Worm (Caenorhabditis elegans): ENCODE results near the gene gst-13.

The gst-13 gene

ce11 chrII:9231240-9231639, at the start of gene gst-13:
TSS of gene gst-13 (plus strand) at chrII:9231457.
- TF ChIP-seq unc-62 (GFP tag; optimal IDR thresholded peaks at IDR 0.05): no peak

ce11 chrII:9185915-9186314, 45.3 kb upstream of the gst-13 start:
- no peak for TF ChIP-seq unc-62 (GFP tag; optimal IDR thresholded peaks at IDR 0.05)

- no peak for TF ChIP-seq unc-62 (GFP tag; optimal IDR thresholded peaks at IDR 0.05)
Measured at ce11 chrII:9188380-9188779, 42.9 kb upstream of the gst-13 start, which contains the start of gene sym-2. TSS of gene sym-2 (minus strand) at chrII:9188480.

ce11 chrII:9189648-9190047, 41.6 kb upstream of the gst-13 start:
- TF ChIP-seq unc-62 (GFP tag; optimal IDR thresholded peaks at IDR 0.05): no peak

- no peak for TF ChIP-seq unc-62 (GFP tag; optimal IDR thresholded peaks at IDR 0.05)
Measured at ce11 chrII:9190513-9191099, 40.7 kb upstream of the gst-13 start.

ce11 chrII:9194195-9194594, 37.1 kb upstream of the gst-13 start, which contains the start of gene twk-4:
TSS of gene twk-4 (minus strand) at chrII:9194295.
- no peak for TF ChIP-seq unc-62 (GFP tag; optimal IDR thresholded peaks at IDR 0.05)

ce11 chrII:9196325-9196724, 34.9 kb upstream of the gst-13 start:
- TF ChIP-seq unc-62 (GFP tag; optimal IDR thresholded peaks at IDR 0.05): no peak

- no peak for TF ChIP-seq unc-62 (GFP tag; optimal IDR thresholded peaks at IDR 0.05)
Measured at ce11 chrII:9197212-9197611, 34.0 kb upstream of the gst-13 start, which contains the start of gene let-23. TSS of gene let-23 (plus strand) at chrII:9197512.

ce11 chrII:9210076-9210475, 21.2 kb upstream of the gst-13 start, which contains the start of gene ZK1067.4:
TSS of gene ZK1067.4 (plus strand) at chrII:9210376.
- no peak for TF ChIP-seq unc-62 (GFP tag; optimal IDR thresholded peaks at IDR 0.05)

ce11 chrII:9211684-9212083, 19.6 kb upstream of the gst-13 start:
- no peak for TF ChIP-seq unc-62 (GFP tag; optimal IDR thresholded peaks at IDR 0.05)

ce11 chrII:9213055-9213708, 18.1 kb upstream of the gst-13 start, which contains the start of gene znfx-1:
TSS of gene znfx-1 (plus strand) at chrII:9213658.
- no peak for TF ChIP-seq unc-62 (GFP tag; optimal IDR thresholded peaks at IDR 0.05)

- TF ChIP-seq unc-62 (GFP tag; optimal IDR thresholded peaks at IDR 0.05): no peak
Measured at ce11 chrII:9222969-9223368, 8.3 kb upstream of the gst-13 start, which contains the start of gene ZK1067.3. TSS of gene ZK1067.3 (plus strand) at chrII:9223269.

- TF ChIP-seq unc-62 (GFP tag; optimal IDR thresholded peaks at IDR 0.05): no peak
Measured at ce11 chrII:9227134-9227533, 4.1 kb upstream of the gst-13 start, which contains the start of gene abu-14. TSS of gene abu-14 (minus strand) at chrII:9227214.

ce11 chrII:9232493-9232892, 1.2 kb downstream of the gst-13 start:
- no peak for TF ChIP-seq unc-62 (GFP tag; optimal IDR thresholded peaks at IDR 0.05)

- TF ChIP-seq unc-62 (GFP tag; optimal IDR thresholded peaks at IDR 0.05): no peak
Measured at ce11 chrII:9232923-9233322, 1.7 kb downstream of the gst-13 start, which contains the start of gene T26C5.2. TSS of gene T26C5.2 (plus strand) at chrII:9233223.

ce11 chrII:9233813-9234212, 2.6 kb downstream of the gst-13 start:
- no peak for TF ChIP-seq unc-62 (GFP tag; optimal IDR thresholded peaks at IDR 0.05)

ce11 chrII:9236283-9236682, 5.0 kb downstream of the gst-13 start, which contains the start of gene T26C5.3:
TSS of gene T26C5.3 (plus strand) at chrII:9236583.
- no peak for TF ChIP-seq unc-62 (GFP tag; optimal IDR thresholded peaks at IDR 0.05)
